Fruit fly (Drosophila melanogaster) whole organism, embryonic: ENCODE measurements around the gene Sf3b2.

Experiments used
- Antp ChIP-seq: fragments of 200-800 bp; sonication (Bioruptor generic); optimal IDR thresholded peaks from 3 replicates; lab custom pipeline; 2016; ENCODE audit warnings: missing biosample characterization, missing genetic modification characterization
- Asciz ChIP-seq: fragments of 200-800 bp; sonication (Bioruptor generic); optimal IDR thresholded peaks from 2 replicates; lab custom pipeline; 2017; ENCODE audit warnings: missing biosample characterization, mild to moderate bottlenecking, missing genetic modification characterization, missing genetic modification reagents
- Bdp1 ChIP-seq: fragments of 200-800 bp; sonication (Bioruptor generic); optimal IDR thresholded peaks from 3 replicates; lab custom pipeline; 2016; ENCODE audit warnings: missing biosample characterization, missing genetic modification characterization
- Bteb2 ChIP-seq: fragments of 200-800 bp; sonication (Bioruptor generic); optimal IDR thresholded peaks from 2 replicates; lab custom pipeline; 2016; ENCODE audit warnings: missing biosample characterization, missing genetic modification characterization
- CG10321 ChIP-seq: fragments of 200-800 bp; sonication (Bioruptor generic); IDR thresholded peaks from 2 replicates; pipeline ENCODE4 v1.3.6; 2022; ENCODE audit warnings: missing biosample characterization, missing genetic modification characterization
- CG10979 ChIP-seq: fragments of 200-800 bp; sonication (Bioruptor generic); optimal IDR thresholded peaks from 2 replicates; lab custom pipeline; 2018; ENCODE audit warnings: missing biosample characterization, mild to moderate bottlenecking, missing genetic modification characterization, moderate library complexity
- CG11085 ChIP-seq: fragments of 200-800 bp; sonication (Bioruptor generic); IDR thresholded peaks from 2 replicates; pipeline ENCODE4 v1.3.6; 2022; ENCODE audit warnings: missing biosample characterization, missing genetic modification characterization
- CG12104 ChIP-seq: fragments of 200-800 bp; sonication (Bioruptor generic); optimal IDR thresholded peaks from 3 replicates; lab custom pipeline; 2016; ENCODE audit warnings: missing biosample characterization, missing genetic modification characterization
- CG13424 ChIP-seq: fragments of 200-800 bp; sonication (Bioruptor generic); optimal IDR thresholded peaks from 2 replicates; lab custom pipeline; 2019; ENCODE audit warnings: missing biosample characterization, mild to moderate bottlenecking, missing genetic modification characterization, moderate library complexity
- CG15479 ChIP-seq: fragments of 200-800 bp; sonication (Bioruptor generic); optimal IDR thresholded peaks from 3 replicates; lab custom pipeline; 2019; ENCODE audit warnings: missing biosample characterization, mild to moderate bottlenecking, missing genetic modification characterization, moderate library complexity
- CG15696 ChIP-seq: fragments of 200-800 bp; sonication (Bioruptor generic); optimal IDR thresholded peaks from 2 replicates; lab custom pipeline; 2019; ENCODE audit warnings: missing biosample characterization, mild to moderate bottlenecking, missing genetic modification characterization, moderate library complexity
- CG1602 ChIP-seq: fragments of 200-800 bp; sonication (Bioruptor generic); optimal IDR thresholded peaks from 3 replicates; lab custom pipeline; 2016; ENCODE audit warnings: missing biosample characterization, missing genetic modification characterization
- CG18011 ChIP-seq: fragments of 200-800 bp; sonication (Bioruptor generic); optimal IDR thresholded peaks from 2 replicates; lab custom pipeline; 2017; ENCODE audit warnings: missing biosample characterization, missing genetic modification characterization, mild to moderate bottlenecking, moderate library complexity, missing genotype
- CG18764 ChIP-seq: fragments of 200-800 bp; sonication (Bioruptor generic); optimal IDR thresholded peaks from 3 replicates; lab custom pipeline; 2016; ENCODE audit warnings: missing biosample characterization, missing genetic modification characterization
- CG2116 ChIP-seq: fragments of 200-800 bp; sonication (Bioruptor generic); optimal IDR thresholded peaks from 3 replicates; lab custom pipeline; 2018; ENCODE audit warnings: missing biosample characterization, mild to moderate bottlenecking, missing genetic modification characterization
- CG30020 ChIP-seq: fragments of 200-800 bp; optimal IDR thresholded peaks from 2 replicates; lab custom pipeline; 2019; ENCODE audit warnings: missing biosample characterization, mild to moderate bottlenecking, missing genetic modification characterization, moderate library complexity
- CG3163 ChIP-seq: fragments of 200-800 bp; sonication (Bioruptor generic); optimal IDR thresholded peaks from 3 replicates; lab custom pipeline; 2016; ENCODE audit warnings: missing biosample characterization, missing genetic modification characterization
- CG33213 ChIP-seq: fragments of 200-800 bp; sonication (Bioruptor generic); optimal IDR thresholded peaks from 3 replicates; lab custom pipeline; 2016; ENCODE audit warnings: missing biosample characterization, missing genetic modification characterization
- CG33557 ChIP-seq: fragments of 200-800 bp; sonication (Bioruptor generic); optimal IDR thresholded peaks from 2 replicates; lab custom pipeline; 2019; ENCODE audit warnings: missing biosample characterization, mild to moderate bottlenecking, missing genetic modification characterization, moderate library complexity
- CG34224 ChIP-seq: fragments of 200-800 bp; sonication (Bioruptor generic); IDR thresholded peaks from 3 replicates; pipeline ENCODE4 v1.3.6; 2022; ENCODE audit warnings: missing biosample characterization, missing genetic modification characterization; ENCODE audit not compliant: partially characterized antibody
- CG42726 ChIP-seq: fragments of 200-800 bp; sonication (Bioruptor generic); IDR thresholded peaks from 2 replicates; pipeline ENCODE4 v1.3.6; 2022; ENCODE audit warnings: missing biosample characterization, missing genetic modification characterization; ENCODE audit not compliant: partially characterized antibody
- CG4328 ChIP-seq: fragments of 200-800 bp; sonication (Bioruptor generic); optimal IDR thresholded peaks from 3 replicates; lab custom pipeline; 2017; ENCODE audit warnings: missing biosample characterization, missing genetic modification reagents, missing genetic modification characterization
- CG7556 ChIP-seq: fragments of 200-800 bp; sonication (Bioruptor generic); optimal IDR thresholded peaks from 2 replicates; lab custom pipeline; 2017; ENCODE audit warnings: missing biosample characterization, mild to moderate bottlenecking, missing genetic modification characterization
- CG8281 ChIP-seq: fragments of 200-800 bp; sonication (Bioruptor generic); optimal IDR thresholded peaks from 2 replicates; lab custom pipeline; 2018; ENCODE audit warnings: missing biosample characterization, mild to moderate bottlenecking, missing genetic modification characterization, moderate library complexity
- CG8290 ChIP-seq, 3 experiments: fragments of 200-800 bp; sonication (Bioruptor generic); optimal IDR thresholded peaks; 2 replicates each; lab custom pipeline; 2016 to 2019; ENCODE audit warnings: missing biosample characterization in 3 of 3, missing genetic modification characterization in 3 of 3, mild to moderate bottlenecking in 2 of 3, moderate library complexity in 1 of 3
- CG9817 ChIP-seq: fragments of 200-800 bp; sonication (Bioruptor generic); optimal IDR thresholded peaks from 2 replicates; lab custom pipeline; 2018; ENCODE audit warnings: missing biosample characterization, mild to moderate bottlenecking, missing genetic modification characterization, moderate library complexity
- CG9932 ChIP-seq: fragments of 200-800 bp; sonication (Bioruptor generic); IDR thresholded peaks from 2 replicates; pipeline ENCODE4 v1.3.6; 2022; ENCODE audit warnings: missing biosample characterization, missing genetic modification characterization
- CHES-1-like ChIP-seq: fragments of 200-800 bp; sonication (Bioruptor generic); optimal IDR thresholded peaks from 2 replicates; lab custom pipeline; 2016; ENCODE audit warnings: missing biosample characterization, missing genetic modification characterization
- Camta ChIP-seq: fragments of 200-800 bp; sonication (Bioruptor generic); optimal IDR thresholded peaks from 2 replicates; lab custom pipeline; 2016; ENCODE audit warnings: missing biosample characterization, missing genetic modification characterization
- CoRest ChIP-seq: fragments of 200-800 bp; sonication (Bioruptor generic); optimal IDR thresholded peaks from 3 replicates; lab custom pipeline; 2018; ENCODE audit warnings: missing biosample characterization, mild to moderate bottlenecking, missing genetic modification characterization, moderate library complexity
- Deaf1 ChIP-seq: fragments of 200-800 bp; optimal IDR thresholded peaks from 3 replicates; lab custom pipeline; 2019; ENCODE audit warnings: missing biosample characterization, mild to moderate bottlenecking, missing genetic modification characterization, moderate library complexity
- HLH4C ChIP-seq: fragments of 200-800 bp; sonication (Bioruptor generic); IDR thresholded peaks from 3 replicates; pipeline ENCODE4 v1.3.6; 2022; ENCODE audit warnings: missing biosample characterization, missing genetic modification characterization; ENCODE audit not compliant: partially characterized antibody
- Hmr ChIP-seq: fragments of 200-800 bp; sonication (Bioruptor generic); optimal IDR thresholded peaks from 3 replicates; lab custom pipeline; 2017; ENCODE audit warnings: mild to moderate bottlenecking, missing biosample characterization, missing genetic modification reagents, missing genetic modification characterization
- Lim3 ChIP-seq: fragments of 200-800 bp; sonication (Bioruptor generic); IDR thresholded peaks from 2 replicates; pipeline ENCODE4 v1.3.6; 2022; ENCODE audit warnings: missing biosample characterization, missing genetic modification characterization
- Mad ChIP-seq: fragments of 200-800 bp; sonication (Bioruptor generic); optimal IDR thresholded peaks from 2 replicates; lab custom pipeline; 2016; ENCODE audit warnings: missing biosample characterization, missing genetic modification characterization
- Meics ChIP-seq: fragments of 200-800 bp; sonication (Bioruptor generic); optimal IDR thresholded peaks from 2 replicates; lab custom pipeline; 2017; ENCODE audit warnings: missing biosample characterization, mild to moderate bottlenecking, missing genetic modification characterization
- Ptx1 ChIP-seq: fragments of 200-800 bp; sonication (Bioruptor generic); IDR thresholded peaks from 2 replicates; pipeline ENCODE4 v1.3.6; 2022; ENCODE audit warnings: missing biosample characterization, missing genetic modification characterization
- Rfx ChIP-seq: fragments of 200-800 bp; sonication (Bioruptor generic); IDR thresholded peaks from 2 replicates; pipeline ENCODE4 v1.3.6; 2022; ENCODE audit warnings: missing biosample characterization, missing genetic modification characterization
- Sin3A ChIP-seq: fragments of >200 bp; optimal IDR thresholded peaks from 2 replicates; lab custom pipeline; 2018
- bbx ChIP-seq: fragments of 200-800 bp; sonication (Bioruptor generic); IDR thresholded peaks from 2 replicates; pipeline ENCODE4 v1.3.6; 2022; ENCODE audit warnings: missing biosample characterization, missing genetic modification characterization; ENCODE audit not compliant: partially characterized antibody
- chif ChIP-seq, 2 experiments: fragments of 200-800 bp; sonication (Bioruptor generic); optimal IDR thresholded peaks; 3 replicates each; lab custom pipeline; 2016; ENCODE audit warnings: missing biosample characterization in 2 of 2, missing genetic modification characterization in 2 of 2
- fd96Cb ChIP-seq: fragments of 200-800 bp; sonication (Bioruptor generic); optimal IDR thresholded peaks from 2 replicates; lab custom pipeline; 2018; ENCODE audit warnings: missing biosample characterization, mild to moderate bottlenecking, missing genetic modification characterization, moderate library complexity
- ftz-f1 ChIP-seq: fragments of 200-800 bp; sonication (Bioruptor generic); optimal IDR thresholded peaks from 2 replicates; lab custom pipeline; 2016; ENCODE audit warnings: missing biosample characterization, missing genetic modification characterization
- fu2 ChIP-seq: fragments of 200-800 bp; sonication (Bioruptor generic); optimal IDR thresholded peaks from 2 replicates; lab custom pipeline; 2016; ENCODE audit warnings: missing biosample characterization, missing genetic modification characterization
- insv ChIP-seq, 2 experiments: fragments of 200-800 bp; sonication (Bioruptor generic); optimal IDR thresholded peaks; 3 replicates each; lab custom pipeline; 2016 to 2018; ENCODE audit warnings: missing biosample characterization in 2 of 2, missing genetic modification characterization in 2 of 2
- jigr1 ChIP-seq: fragments of 200-800 bp; sonication (Bioruptor generic); IDR thresholded peaks from 3 replicates; pipeline ENCODE4 v1.3.6; 2022; ENCODE audit warnings: missing biosample characterization, missing genetic modification characterization
- lbe ChIP-seq: fragments of 200-800 bp; sonication (Bioruptor generic); optimal IDR thresholded peaks from 2 replicates; lab custom pipeline; 2016; ENCODE audit warnings: missing biosample characterization, mild to moderate bottlenecking, missing genetic modification characterization
- psq ChIP-seq: fragments of 200-800 bp; sonication (Bioruptor generic); optimal IDR thresholded peaks from 2 replicates; lab custom pipeline; 2017; ENCODE audit warnings: missing biosample characterization, missing genetic modification characterization
- pzg ChIP-seq: fragments of 200-800 bp; sonication (Bioruptor generic); optimal IDR thresholded peaks from 3 replicates; lab custom pipeline; 2018; ENCODE audit warnings: missing biosample characterization, mild to moderate bottlenecking, missing genetic modification characterization, moderate library complexity
- wdn ChIP-seq: fragments of 200-800 bp; sonication (Bioruptor generic); IDR thresholded peaks from 2 replicates; pipeline ENCODE4 v1.3.6; 2022; ENCODE audit warnings: missing biosample characterization, missing genetic modification characterization
- z ChIP-seq: fragments of 200-800 bp; sonication (Bioruptor generic); IDR thresholded peaks from 3 replicates; pipeline ENCODE4 v1.3.6; 2022; ENCODE audit warnings: missing biosample characterization, missing genetic modification characterization

The Sf3b2 gene

DNA sequence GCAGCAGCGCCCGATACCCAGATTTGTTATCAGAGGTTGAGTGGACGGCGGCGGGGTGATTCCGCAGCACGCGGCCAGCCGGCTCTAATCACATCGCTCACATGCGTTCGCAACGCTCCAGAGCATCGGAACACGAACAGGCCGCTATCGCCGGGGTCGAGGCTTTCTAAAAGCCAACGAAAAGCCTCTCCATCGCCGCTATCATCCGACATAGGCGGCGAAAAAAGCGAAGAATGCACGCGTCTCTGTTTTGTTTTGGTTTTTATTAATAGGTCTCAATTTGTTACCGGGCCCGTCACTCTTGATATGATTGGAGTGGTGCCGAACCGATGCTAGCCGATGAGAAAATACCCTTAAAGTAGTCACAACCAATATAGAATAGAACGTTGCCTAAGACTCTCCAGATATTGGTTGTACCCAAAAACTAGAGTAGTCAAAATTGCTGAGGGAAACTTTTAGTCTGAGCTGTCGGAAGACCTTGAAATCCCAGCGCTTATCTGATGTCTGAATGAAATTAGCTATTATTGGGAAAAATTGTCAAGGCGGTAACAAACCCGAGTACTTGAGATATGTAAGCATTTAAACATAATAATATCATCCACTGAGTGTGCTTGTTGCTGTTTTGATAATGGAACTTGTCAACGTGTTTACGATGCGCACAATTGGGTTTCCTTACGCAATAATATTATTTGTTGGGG, 13.1 kb upstream of the Sf3b2 start, which contains the start of gene CG17261 (continued):
- TF ChIP-seq Bteb2 (GFP tag; lab: Kevin White, UChicago) (peak; percentile 5), CG10321 (no peak), CG10979 (tag; lab: Kevin White, UChicago) (no peak), bbx (no peak), Asciz (GFP tag; lab: Kevin White, UChicago) (no peak), CG34224 (GFP tag; lab: Robert Waterston, UW) (no peak), insv (GFP tag; optimal IDR thresholded peaks at IDR 0.05; lab: Kevin White, UChicago) (no peak), Lim3 (no peak), CG33213 (no peak), Camta (GFP tag; lab: Kevin White, UChicago) (no peak), CG3163 (GFP tag; lab: Kevin White, UChicago) (no peak), Mad (GFP tag; lab: Kevin White, UChicago) (no peak), Ptx1 (no peak), HLH4C (GFP tag; lab: Robert Waterston, UW) (no peak), CG11085 (GFP tag; lab: Robert Waterston, UW) (no peak), CHES-1-like (GFP tag; lab: Kevin White, UChicago) (peak; percentile 30), CG18764 (GFP tag; lab: Kevin White, UChicago) (no peak), Bdp1 (no peak), Meics (peak; percentile 62), Rfx (GFP tag; lab: Robert Waterston, UW) (peak; percentile 78), CG33557 (GFP tag; lab: Kevin White, UChicago) (no peak), CG7556 (GFP tag; lab: Kevin White, UChicago) (peak; percentile 37), jigr1 (GFP tag; lab: Robert Waterston, UW) (no peak), CG42726 (no peak), Antp (GFP tag; lab: Kevin White, UChicago) (peak; percentile 54), CG13424 (peak; percentile 4), Hmr (peak; percentile 70), CG15479 (GFP tag; lab: Kevin White, UChicago) (no peak), CG12104 (no peak), psq (GFP tag; lab: Kevin White, UChicago) (no peak), CG9817 (tag; lab: Kevin White, UChicago) (peak; percentile 33), Sin3A (lab: Kevin White, UChicago) (no peak), chif (GFP tag; optimal IDR thresholded peaks at IDR 0.05; lab: Kevin White, UChicago) (no peak)

DNA sequence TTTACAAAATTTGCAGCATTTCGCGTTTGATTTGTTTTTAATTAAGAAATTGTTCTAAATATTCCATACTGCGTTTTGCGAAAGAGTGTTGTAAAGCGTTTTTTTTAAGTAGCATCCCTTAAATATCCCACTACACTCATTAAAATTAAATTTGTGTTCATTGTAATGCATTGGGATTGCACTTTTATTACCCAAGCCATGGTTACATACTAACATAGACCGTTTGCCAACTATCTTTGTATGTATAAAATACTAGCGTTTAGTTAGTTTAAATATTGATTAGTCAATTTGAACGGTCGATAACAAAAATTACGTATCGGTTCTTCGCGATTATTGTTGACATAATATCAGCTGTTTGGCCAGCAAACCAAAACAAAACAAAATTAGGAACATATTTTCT, 10.8 kb upstream of the Sf3b2 start, which contains the start of the genes cnir and CG17221:
Gene cnir (minus strand): TSS at position 39 of the 400 bp plus-strand sequence.
Gene CG17221 (plus strand): TSS at position 203 of the 400 bp plus-strand sequence.
- TF ChIP-seq CG8281 (tag; lab: Kevin White, UChicago) = peak; percentile 21
- peak; percentile 74 for TF ChIP-seq CoRest (tag; lab: Kevin White, UChicago)
- peak; percentile 81 for TF ChIP-seq lbe (GFP tag; lab: Kevin White, UChicago)
- TF ChIP-seq z (GFP tag; lab: Robert Waterston, UW) = no peak
- peak; percentile 61 for TF ChIP-seq CG18011
- peak; percentile 41 for TF ChIP-seq CG15696
- TF ChIP-seq CG4328 = peak; percentile 61
- TF ChIP-seq CG9932 (GFP tag; lab: Robert Waterston, UW) = peak; percentile 72
- TF ChIP-seq CG8290 (GFP tag; optimal IDR thresholded peaks at IDR 0.05; lab: Kevin White, UChicago) = peak; percentile 16
- TF ChIP-seq CG8290 (tag; optimal IDR thresholded peaks at IDR 0.05; lab: Kevin White, UChicago) = peak in 1 of 2 experiments; percentile 63
- TF ChIP-seq CG1602 = peak; percentile 40
- peak; percentile 19 for TF ChIP-seq Deaf1 (tag; lab: Kevin White, UChicago)
- peak; percentile 71 for TF ChIP-seq fu2 (GFP tag; lab: Kevin White, UChicago)
- TF ChIP-seq wdn (GFP tag; lab: Robert Waterston, UW) = no peak
- TF ChIP-seq ftz-f1 (GFP tag; lab: Kevin White, UChicago) = no peak
- peak; percentile 59 for TF ChIP-seq CG30020
- TF ChIP-seq fd96Cb (tag; lab: Kevin White, UChicago) = peak; percentile 42
- TF ChIP-seq CG2116 (GFP tag; lab: Kevin White, UChicago) = peak; percentile 92
- TF ChIP-seq pzg (GFP tag; lab: Kevin White, UChicago) = peak; percentile 72
